Worm (Caenorhabditis elegans): Measurements from ENCODE around the gene F55G1.15.

DNA sequence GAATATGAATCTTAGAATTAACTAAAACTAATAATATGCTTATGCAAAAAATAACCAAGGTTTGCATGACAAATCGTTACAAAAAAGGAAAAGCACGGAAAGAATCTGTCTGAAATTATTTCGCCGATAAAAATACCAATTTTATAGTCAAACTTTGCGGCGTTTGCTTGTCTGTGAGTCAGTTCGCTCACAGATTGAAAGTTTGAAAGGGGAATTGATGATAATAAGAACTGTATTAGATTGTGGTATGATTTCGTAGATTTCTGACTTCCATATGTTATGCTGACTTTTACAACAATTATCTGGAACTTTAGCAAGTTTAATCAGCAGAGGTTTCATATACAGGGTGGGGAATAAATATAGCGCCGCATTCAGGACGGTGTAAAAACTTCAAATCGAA is 41.0 kb downstream of the F55G1.15 start, which contains the start of gene F13B6.2:
- TF ChIP-seq nhr-11 (tag; optimal IDR thresholded peaks at IDR 0.05): no peak
- no peak for TF ChIP-seq fkh-6 (tag; optimal IDR thresholded peaks at IDR 0.05)
- TF ChIP-seq mec-3 (tag; optimal IDR thresholded peaks at IDR 0.05; ENCODE audit: borderline replicate concordance): no peak

Data from whole organism, late embryonic.